Fruit fly (Drosophila melanogaster): Measurements from ENCODE around the gene Dhrs4.

The Dhrs4 gene

DNA sequence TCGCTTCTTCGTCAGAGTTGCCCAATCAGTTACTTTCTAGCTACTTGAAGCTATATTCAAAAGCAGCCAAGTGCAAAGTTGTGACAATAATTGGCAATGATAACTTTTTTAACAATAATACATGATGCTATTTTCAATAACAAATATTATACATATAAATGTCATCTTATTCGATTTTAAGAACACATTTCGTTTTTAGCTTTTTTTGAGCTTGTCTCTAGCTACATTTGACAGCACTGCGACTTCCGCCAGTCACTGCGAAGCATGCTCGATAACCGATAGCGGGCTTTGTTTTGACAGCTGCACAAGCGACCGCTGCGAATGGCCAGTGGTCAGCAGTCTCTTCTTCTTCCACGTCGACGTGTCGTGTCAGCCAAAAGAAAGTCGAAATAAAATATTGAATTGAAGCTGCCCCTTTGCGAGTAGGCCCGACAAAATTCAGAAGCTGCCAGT is 10.9 kb upstream of the Dhrs4 start, which contains the start of the genes Gen and Srp54k (continued):
- TF ChIP-seq Gug (GFP tag; IDR thresholded peaks at IDR 0.05) (no peak), CG3847 (GFP tag; IDR thresholded peaks at IDR 0.05) (peak; percentile 28; the same call in 1 of the 2 replicates), nom (GFP tag; optimal IDR thresholded peaks at IDR 0.05) (no peak), hbn (GFP tag; IDR thresholded peaks at IDR 0.05; ENCODE audit: partially characterized antibody) (no peak), pan (optimal IDR thresholded peaks at IDR 0.05) (no peak), pan (GFP tag; optimal IDR thresholded peaks at IDR 0.05 in 1 of 2, IDR thresholded peaks at IDR 0.05 in 1 of 2) (peak in 1 of 2 experiments; percentile 22), so (GFP tag; IDR thresholded peaks at IDR 0.05) (no peak), Hsf (GFP tag; optimal IDR thresholded peaks at IDR 0.05) (peak; percentile 55), CkIIα-i1 (GFP tag; IDR thresholded peaks at IDR 0.05) (no peak), ash1 (GFP tag; optimal IDR thresholded peaks at IDR 0.05) (no peak), tio (GFP tag; optimal IDR thresholded peaks at IDR 0.05) (no peak), CG15073 (GFP tag; optimal IDR thresholded peaks at IDR 0.05) (no peak), h (optimal IDR thresholded peaks at IDR 0.05) (no peak), Hr3 (GFP tag; optimal IDR thresholded peaks at IDR 0.05) (peak; percentile 23), GATAe (GFP tag; conservative IDR thresholded peaks at IDR 0.05) (no peak), caup (GFP tag; optimal IDR thresholded peaks at IDR 0.05; ENCODE audit: severe bottlenecking) (peak; percentile 13), CG33557 (GFP tag; optimal IDR thresholded peaks at IDR 0.05) (peak; percentile 14), CG9609 (GFP tag; optimal IDR thresholded peaks at IDR 0.05) (no peak), CG4424 (GFP tag; optimal IDR thresholded peaks at IDR 0.05) (no peak), E2f1 (GFP tag; IDR thresholded peaks at IDR 0.05) (0 out of 2 replicates have a peak, but pooled peaks have one; percentile 9), chif (GFP tag; optimal IDR thresholded peaks at IDR 0.05) (peak in 1 of 2 experiments; percentile 41), Doc2 (GFP tag; IDR thresholded peaks at IDR 0.05) (no peak), exex (tag; optimal IDR thresholded peaks at IDR 0.05) (no peak), CG31224 (GFP tag; IDR thresholded peaks at IDR 0.05) (no peak; the same call in 1 of the 2 replicates), CG10462 (GFP tag; optimal IDR thresholded peaks at IDR 0.05) (no peak), tll (GFP tag; optimal IDR thresholded peaks at IDR 0.05) (peak in 1 of 2 experiments; percentile 42), ase (GFP tag; IDR thresholded peaks at IDR 0.05) (0 out of 3 replicates have a peak, but pooled peaks have one; percentile 9), zfh1 (GFP tag; IDR thresholded peaks at IDR 0.05) (no peak), dpn (GFP tag; optimal IDR thresholded peaks at IDR 0.05) (peak; percentile 45 to 46), prd (optimal IDR thresholded peaks at IDR 0.05) (peak in 1 of 2 experiments; percentile 19), prd (GFP tag; IDR thresholded peaks at IDR 0.05) (peak; percentile 75), wor (GFP tag; IDR thresholded peaks at IDR 0.05) (no peak), CG32772 (GFP tag; IDR thresholded peaks at IDR 0.05) (no peak), CG10209 (GFP tag; optimal IDR thresholded peaks at IDR 0.05) (no peak), crc (GFP tag; optimal IDR thresholded peaks at IDR 0.05) (no peak), NfI (GFP tag; optimal IDR thresholded peaks at IDR 0.05) (peak; percentile 33), CG11504 (tag; optimal IDR thresholded peaks at IDR 0.05) (no peak), sc (optimal IDR thresholded peaks at IDR 0.05) (no peak), sc (GFP tag; optimal IDR thresholded peaks at IDR 0.05) (peak; percentile 16), Hmx (GFP tag; optimal IDR thresholded peaks at IDR 0.05) (no peak), lbe (GFP tag; optimal IDR thresholded peaks at IDR 0.05) (no peak), trh (GFP tag; optimal IDR thresholded peaks at IDR 0.05) (no peak), CG9797 (GFP tag; optimal IDR thresholded peaks at IDR 0.05) (no peak), CG12236 (GFP tag; optimal IDR thresholded peaks at IDR 0.05) (no peak), CG32767 (GFP tag; IDR thresholded peaks at IDR 0.05) (no peak), jigr1 (GFP tag; IDR thresholded peaks at IDR 0.05) (no peak), D19A (tag; optimal IDR thresholded peaks at IDR 0.05) (no peak), tgo (GFP tag; IDR thresholded peaks at IDR 0.05) (peak; percentile 64), CG8944 (GFP tag; optimal IDR thresholded peaks at IDR 0.05) (no peak), Asciz (GFP tag; optimal IDR thresholded peaks at IDR 0.05) (no peak), unpg (GFP tag; optimal IDR thresholded peaks at IDR 0.05) (no peak), gcm2 (GFP tag; optimal IDR thresholded peaks at IDR 0.05) (no peak), mam (GFP tag; optimal IDR thresholded peaks at IDR 0.05) (peak; percentile 12)
